ENCODE assay signal across 2 worm cellular contexts in the genomic region with DNA sequence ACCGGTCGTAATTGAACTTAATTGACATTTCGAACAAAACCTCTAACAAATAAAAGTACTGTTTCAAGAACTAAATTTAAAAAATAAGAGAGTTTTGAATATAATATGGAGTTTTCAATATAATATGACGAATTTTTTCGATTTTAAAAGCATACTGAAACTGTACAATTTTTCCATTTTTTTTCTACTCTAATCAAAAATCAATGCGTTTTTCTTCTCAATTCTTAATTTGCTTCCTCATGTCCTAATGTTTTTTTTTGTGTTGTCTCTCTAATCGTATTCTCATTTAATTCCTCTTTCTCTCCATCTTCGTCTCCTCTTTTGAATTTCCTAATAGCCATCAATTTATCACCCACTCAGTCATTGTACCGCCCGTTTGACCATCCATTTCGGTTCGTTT.
TF ChIP-seq lines count a peak whose summit lies in the region.

A gene (plus strand): TSS at position 301 of the 400 bp plus-strand sequence.

TF ChIP-seq in whole organism, L1 larva, 84 proteins besides CTCF, POLR2A, EP300 and RAD21:
- TF ChIP-seq snu-23 (GFP tag; optimal IDR thresholded peaks at IDR 0.05; lab: Kevin White, UChicago) (peak; percentile 22), ama-1 (optimal IDR thresholded peaks at IDR 0.05; lab: Kevin White, UChicago) (no peak), elt-3 (tag; optimal IDR thresholded peaks at IDR 0.05; lab: Kevin White, UChicago) (peak in 2 of 6 experiments; percentile 1 to 4), lin-35 (GFP tag; optimal IDR thresholded peaks at IDR 0.05; lab: Kevin White, UChicago) (peak in 1 of 2 experiments; percentile 3), nhr-28 (tag; optimal IDR thresholded peaks at IDR 0.05; lab: Kevin White, UChicago) (no peak), elt-2 (tag; optimal IDR thresholded peaks at IDR 0.05; lab: Kevin White, UChicago) (no peak), blmp-1 (tag; optimal IDR thresholded peaks at IDR 0.05; lab: Kevin White, UChicago) (peak; percentile 34), nhr-85 (tag; lab: Kevin White, UChicago) (peak; percentile 84)

TF ChIP-seq in whole organism, L4 larva, 104 proteins besides CTCF, POLR2A, EP300 and RAD21:
- TF ChIP-seq nhr-28 (tag; optimal IDR thresholded peaks at IDR 0.05; lab: Kevin White, UChicago) (peak; percentile 42), tag-97 (GFP tag; IDR thresholded peaks at IDR 0.05; lab: Robert Waterston, UW) (no peak)
